Worm (Caenorhabditis elegans): ENCODE results near the gene srlf-13.

Gene srlf-13

ce11 chrIV:10909206-10909605 lies 12.8 kb upstream of the srlf-13 start, which contains the start of gene ZK596.2:
Gene ZK596.2 (minus strand): TSS chrIV:10909306.
- TF ChIP-seq sptf-1 (tag; optimal IDR thresholded peaks at IDR 0.05) (no peak), ceh-43 (GFP tag; optimal IDR thresholded peaks at IDR 0.05) (no peak), blmp-1 (tag; optimal IDR thresholded peaks at IDR 0.05) (no peak), unc-62 (GFP tag; optimal IDR thresholded peaks at IDR 0.05) (no peak), sem-2 (GFP tag; optimal IDR thresholded peaks at IDR 0.05) (no peak), nhr-237 (tag; optimal IDR thresholded peaks at IDR 0.05) (no peak), nhr-12 (tag; optimal IDR thresholded peaks at IDR 0.05) (no peak), ceh-83 (GFP tag; optimal IDR thresholded peaks at IDR 0.05) (no peak), unc-120 (tag; optimal IDR thresholded peaks at IDR 0.05; ENCODE audit: poor library complexity, severe bottlenecking) (no peak), nhr-76 (tag; optimal IDR thresholded peaks at IDR 0.05) (no peak)

- TF ChIP-seq elt-3 (tag; optimal IDR thresholded peaks at IDR 0.05), result no peak
- TF ChIP-seq nhr-2 (tag; optimal IDR thresholded peaks at IDR 0.05), result no peak
- no peak for TF ChIP-seq flh-1 (GFP tag; optimal IDR thresholded peaks at IDR 0.05)
- TF ChIP-seq cnd-1 (tag; optimal IDR thresholded peaks at IDR 0.05), result no peak
- no peak for TF ChIP-seq ham-2 (GFP tag; optimal IDR thresholded peaks at IDR 0.05)
- TF ChIP-seq snpc-4 (tag; optimal IDR thresholded peaks at IDR 0.05), result no peak
- TF ChIP-seq unc-39 (tag; optimal IDR thresholded peaks at IDR 0.05), result no peak
- TF ChIP-seq drap-1 (GFP tag; optimal IDR thresholded peaks at IDR 0.05), result no peak
- TF ChIP-seq lin-13 (tag; optimal IDR thresholded peaks at IDR 0.05), result no peak
- no peak for TF ChIP-seq ceh-83 (GFP tag; optimal IDR thresholded peaks at IDR 0.05)
- no peak for TF ChIP-seq lsy-2 (tag; optimal IDR thresholded peaks at IDR 0.05)
- no peak for TF ChIP-seq ztf-11 (tag; optimal IDR thresholded peaks at IDR 0.05)
- TF ChIP-seq ces-1 (GFP tag; optimal IDR thresholded peaks at IDR 0.05), result no peak
- no peak for TF ChIP-seq mls-2 (tag; optimal IDR thresholded peaks at IDR 0.05)
- no peak for TF ChIP-seq nhr-76 (tag; optimal IDR thresholded peaks at IDR 0.05)
- no peak for TF ChIP-seq nhr-28 (tag; optimal IDR thresholded peaks at IDR 0.05)
- no peak for TF ChIP-seq nhr-12 (tag; optimal IDR thresholded peaks at IDR 0.05)
These were observed 7.9 kb upstream of the srlf-13 start, which contains the start of gene ZK596.3 for ce11 chrIV:10904282-10904681. Gene ZK596.3 (minus strand): TSS chrIV:10904382.

ce11 chrIV:10902476-10902875 lies 6.1 kb upstream of the srlf-13 start:
- TF ChIP-seq mab-5 (tag; optimal IDR thresholded peaks at IDR 0.05) (no peak), ztf-11 (tag; optimal IDR thresholded peaks at IDR 0.05) (no peak), elt-1 (tag; optimal IDR thresholded peaks at IDR 0.05; ENCODE audit: borderline replicate concordance, insufficient read depth) (no peak)

ce11 chrIV:10900083-10900482 lies 3.7 kb upstream of the srlf-13 start, which contains the start of gene srlf-30:
Gene srlf-30 (plus strand): TSS chrIV:10900383.
- no peak for TF ChIP-seq hlh-1 (tag; optimal IDR thresholded peaks at IDR 0.05)
- TF ChIP-seq ztf-11 (tag; optimal IDR thresholded peaks at IDR 0.05), result no peak
- no peak for TF ChIP-seq elt-1 (tag; optimal IDR thresholded peaks at IDR 0.05; ENCODE audit: borderline replicate concordance, insufficient read depth)
- TF ChIP-seq mab-5 (tag; optimal IDR thresholded peaks at IDR 0.05), result no peak
- TF ChIP-seq sem-2 (GFP tag; optimal IDR thresholded peaks at IDR 0.05), result no peak
- no peak for TF ChIP-seq bed-3 (GFP tag; optimal IDR thresholded peaks at IDR 0.05)
- TF ChIP-seq nhr-2 (tag; optimal IDR thresholded peaks at IDR 0.05), result no peak
- no peak for TF ChIP-seq nhr-76 (tag; optimal IDR thresholded peaks at IDR 0.05)
- TF ChIP-seq nhr-237 (tag; optimal IDR thresholded peaks at IDR 0.05), result no peak
- no peak for TF ChIP-seq ces-1 (GFP tag; optimal IDR thresholded peaks at IDR 0.05)
- no peak for TF ChIP-seq blmp-1 (tag; optimal IDR thresholded peaks at IDR 0.05)

- TF ChIP-seq lin-32 (GFP tag; optimal IDR thresholded peaks at IDR 0.05), result no peak
- no peak for TF ChIP-seq elt-3 (tag; optimal IDR thresholded peaks at IDR 0.05)
- no peak for TF ChIP-seq mls-2 (tag; optimal IDR thresholded peaks at IDR 0.05)
- no peak for TF ChIP-seq nhr-2 (tag; optimal IDR thresholded peaks at IDR 0.05)
- TF ChIP-seq elt-1 (tag; optimal IDR thresholded peaks at IDR 0.05; ENCODE audit: borderline replicate concordance, insufficient read depth), result no peak
- TF ChIP-seq ceh-39 (tag; optimal IDR thresholded peaks at IDR 0.05), result no peak
- no peak for TF ChIP-seq cnd-1 (tag; optimal IDR thresholded peaks at IDR 0.05)
- TF ChIP-seq drap-1 (GFP tag; optimal IDR thresholded peaks at IDR 0.05), result no peak
- no peak for TF ChIP-seq snpc-4 (tag; optimal IDR thresholded peaks at IDR 0.05)
- TF ChIP-seq sem-2 (GFP tag; optimal IDR thresholded peaks at IDR 0.05), result no peak
- TF ChIP-seq ceh-43 (GFP tag; optimal IDR thresholded peaks at IDR 0.05), result no peak
- TF ChIP-seq tbx-8 (GFP tag; optimal IDR thresholded peaks at IDR 0.05), result no peak
- TF ChIP-seq nhr-12 (tag; optimal IDR thresholded peaks at IDR 0.05), result no peak
- TF ChIP-seq ceh-83 (GFP tag; optimal IDR thresholded peaks at IDR 0.05), result no peak
- no peak for TF ChIP-seq M03D4.4 (tag; optimal IDR thresholded peaks at IDR 0.05)
- no peak for TF ChIP-seq flh-1 (GFP tag; optimal IDR thresholded peaks at IDR 0.05)
- TF ChIP-seq unc-120 (tag; optimal IDR thresholded peaks at IDR 0.05; ENCODE audit: poor library complexity, severe bottlenecking), result no peak
These were observed 2.7 kb upstream of the srlf-13 start, which contains the start of the genes F13E9.9 and F13E9.19 for ce11 chrIV:10899091-10899490. Gene F13E9.9 (minus strand): TSS chrIV:10899191. Gene F13E9.19 (plus strand): TSS chrIV:10899406.
